Worm (Caenorhabditis elegans) whole organism, early embryonic: Measurements from ENCODE around the gene his-38.

Experiments
- B0310.2 ChIP-seq: sonication (generic microtip); optimal IDR thresholded peaks from 2 replicates; lab custom pipeline; 2016; ENCODE audit warnings: mild to moderate bottlenecking, missing genetic modification characterization, missing compliant biosample characterization
- F13C5.2 ChIP-seq: sonication (generic microtip); optimal IDR thresholded peaks from 2 replicates; lab custom pipeline; 2017; ENCODE audit warnings: mild to moderate bottlenecking, missing genetic modification characterization, inconsistent platforms, missing compliant biosample characterization
- aly-1 ChIP-seq: sonication (generic microtip); optimal IDR thresholded peaks from 2 replicates; lab custom pipeline; 2016; ENCODE audit warnings: missing genetic modification characterization, missing compliant biosample characterization
- ama-1 ChIP-seq: fragments of 150-350 bp; optimal IDR thresholded peaks from 2 replicates; lab custom pipeline; 2014
- ceh-13 ChIP-seq: fragments of 200-800 bp; sonication (Bioruptor generic); optimal IDR thresholded peaks from 2 replicates; lab custom pipeline; 2018; ENCODE audit warnings: mild to moderate bottlenecking, missing genetic modification characterization, missing compliant biosample characterization
- ets-7 ChIP-seq: sonication (generic microtip); optimal IDR thresholded peaks from 2 replicates; lab custom pipeline; 2016; ENCODE audit warnings: missing genotype, missing genetic modification characterization, missing compliant biosample characterization
- flt-1 ChIP-seq: fragments of 200-800 bp; sonication (Bioruptor generic); IDR thresholded peaks from 2 replicates; pipeline ENCODE4 v1.3.6; 2022; ENCODE audit warnings: missing genetic modification characterization, missing compliant biosample characterization
- pes-1 ChIP-seq: fragments of 200-800 bp; sonication (Bioruptor generic); IDR thresholded peaks from 2 replicates; pipeline ENCODE4 v1.3.6; 2022; ENCODE audit warnings: missing genetic modification reagents, missing genetic modification characterization, missing compliant biosample characterization
- tbx-11 ChIP-seq: fragments of 200-800 bp; sonication (Bioruptor generic); IDR thresholded peaks from 2 replicates; pipeline ENCODE4 v1.3.6; 2022; ENCODE audit warnings: missing genetic modification characterization, missing compliant biosample characterization
- tbx-37 ChIP-seq: fragments of 200-800 bp; sonication (Bioruptor generic); conservative IDR thresholded peaks from 2 replicates; pipeline ENCODE4 v1.3.6; 2022; ENCODE audit warnings: missing genetic modification reagents, missing genetic modification characterization, missing compliant biosample characterization
- tra-4 ChIP-seq: sonication (generic microtip); optimal IDR thresholded peaks from 2 replicates; lab custom pipeline; 2017; ENCODE audit warnings: missing genetic modification characterization, missing compliant biosample characterization

DNA sequence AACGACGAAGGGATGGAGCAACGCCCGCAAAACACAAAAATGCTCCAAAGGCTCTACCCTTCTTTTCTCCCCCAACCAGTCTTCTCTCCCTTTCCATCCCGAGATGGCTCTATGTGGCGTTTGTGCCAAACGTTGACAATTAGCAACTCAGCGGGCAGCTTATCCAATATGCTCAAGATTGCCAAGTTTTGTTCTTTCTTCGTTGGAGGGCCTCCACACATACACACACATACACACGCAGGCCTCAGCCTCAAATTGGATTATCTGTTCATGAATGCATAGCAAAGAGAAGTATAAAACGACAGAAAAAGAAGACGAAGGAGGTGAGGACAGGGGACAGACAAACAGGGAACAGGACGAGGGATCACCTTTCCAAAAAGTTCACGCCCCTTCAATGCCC, 28.3 kb downstream of the his-38 start:
- no peak for TF ChIP-seq tbx-37 (GFP tag; lab: Robert Waterston, UW)
- no peak for TF ChIP-seq flt-1
- no peak for TF ChIP-seq ama-1
- TF ChIP-seq tra-4 (tag; lab: Kevin White, UChicago) = no peak
- no peak for TF ChIP-seq ets-7
- TF ChIP-seq B0310.2 (tag; lab: Kevin White, UChicago) = no peak
- no peak for TF ChIP-seq aly-1 (tag; lab: Kevin White, UChicago)
- TF ChIP-seq pes-1 (GFP tag; lab: Robert Waterston, UW) = no peak
- no peak for TF ChIP-seq ceh-13 (GFP tag; lab: Kevin White, UChicago)
- no peak for TF ChIP-seq tbx-11 (GFP tag; lab: Robert Waterston, UW)
- no peak for TF ChIP-seq F13C5.2 (tag; lab: Kevin White, UChicago)
